Fruit fly (Drosophila melanogaster) whole organism, wandering third instar larva: ENCODE results near the gene scf.

ENCODE experiments used
- Abd-B ChIP-seq: fragments of >200 bp; optimal IDR thresholded peaks from 2 replicates; lab custom pipeline; 2017; ENCODE audit warnings: missing biosample characterization, missing genetic modification characterization
- CG32264 ChIP-seq: fragments of 200-800 bp; sonication (Bioruptor generic); optimal IDR thresholded peaks from 2 replicates; lab custom pipeline; 2016; ENCODE audit warnings: missing biosample characterization, missing genetic modification characterization
- CG9705 ChIP-seq: fragments of 200-800 bp; sonication (Bioruptor generic); optimal IDR thresholded peaks from 2 replicates; lab custom pipeline; 2018; ENCODE audit warnings: missing biosample characterization, mild to moderate bottlenecking, missing genetic modification characterization
- CrebA ChIP-seq: fragments of 200-800 bp; sonication (Bioruptor generic); optimal IDR thresholded peaks from 2 replicates; lab custom pipeline; 2016; ENCODE audit warnings: missing biosample characterization, mild to moderate bottlenecking, missing genetic modification characterization, borderline replicate concordance
- Dfd ChIP-seq: fragments of >200 bp; optimal IDR thresholded peaks from 2 replicates; lab custom pipeline; 2017; ENCODE audit warnings: missing biosample characterization, missing genetic modification characterization
- Dif ChIP-seq: fragments of 200-275, 200-300 bp; sonication (Bioruptor generic); optimal IDR thresholded peaks from 2 replicates; lab custom pipeline; 2018; ENCODE audit warnings: missing biosample characterization, missing genetic modification characterization; ENCODE audit not compliant: partially characterized antibody
- GATAd ChIP-seq: sonication (Bioruptor generic); optimal IDR thresholded peaks from 2 replicates; lab custom pipeline; 2016; ENCODE audit warnings: missing biosample characterization, missing genetic modification characterization
- HLH106 ChIP-seq: fragments of 200-800 bp; optimal IDR thresholded peaks from 3 replicates; lab custom pipeline; 2019; ENCODE audit warnings: missing biosample characterization, mild to moderate bottlenecking, missing genetic modification characterization, moderate library complexity
- Hnf4 ChIP-seq: fragments of 200-800 bp; sonication (Bioruptor generic); optimal IDR thresholded peaks from 2 replicates; lab custom pipeline; 2016; ENCODE audit warnings: missing biosample characterization, mild to moderate bottlenecking, missing genetic modification characterization
- Hr78 ChIP-seq: fragments of >200 bp; optimal IDR thresholded peaks from 2 replicates; lab custom pipeline; 2017; ENCODE audit warnings: missing biosample characterization, missing genetic modification characterization
- Hr83 ChIP-seq: fragments of 200-300 bp; sonication (Bioruptor generic); optimal IDR thresholded peaks from 2 replicates; lab custom pipeline; 2016; ENCODE audit warnings: missing biosample characterization, mild to moderate bottlenecking, missing genetic modification characterization, moderate library complexity; ENCODE audit not compliant: poor library complexity, severe bottlenecking
- Jra ChIP-seq: sonication (Bioruptor generic); optimal IDR thresholded peaks from 2 replicates; lab custom pipeline; 2016; ENCODE audit warnings: missing biosample characterization, missing genetic modification characterization
- Mio ChIP-seq: sonication (Bioruptor generic); optimal IDR thresholded peaks from 2 replicates; lab custom pipeline; 2016; ENCODE audit warnings: missing biosample characterization, missing genetic modification characterization
- Myc ChIP-seq: fragments of >200 bp; optimal IDR thresholded peaks from 2 replicates; lab custom pipeline; 2017
- N ChIP-seq: fragments of >200 bp; optimal IDR thresholded peaks from 2 replicates; lab custom pipeline; 2018; ENCODE audit warnings: missing biosample characterization, missing external identifiers, missing genetic modification characterization
- OdsH ChIP-seq: fragments of 200-800 bp; sonication (Bioruptor generic); optimal IDR thresholded peaks from 2 replicates; lab custom pipeline; 2016; ENCODE audit warnings: missing biosample characterization, mild to moderate bottlenecking, missing genetic modification characterization
- Rel ChIP-seq, 2 experiments: fragments of 200-800 bp; sonication (Bioruptor generic) in 1 of 2; optimal IDR thresholded peaks; 2 replicates in 1 of 2; 3 replicates in 1 of 2; lab custom pipeline; 2016 to 2019; ENCODE audit warnings: mild to moderate bottlenecking in 2 of 2, missing biosample characterization in 2 of 2, missing genetic modification characterization in 2 of 2, moderate library complexity in 1 of 2
- Sp1 ChIP-seq: fragments of 200-800 bp; sonication (Bioruptor generic); optimal IDR thresholded peaks from 3 replicates; lab custom pipeline; 2019; ENCODE audit warnings: missing biosample characterization, mild to moderate bottlenecking, missing genetic modification characterization, moderate library complexity
- Vsx2 ChIP-seq: fragments of 200-300, 225-300 bp; sonication (Bioruptor generic); optimal IDR thresholded peaks from 2 replicates; lab custom pipeline; 2018; ENCODE audit warnings: missing biosample characterization, missing genetic modification characterization; ENCODE audit not compliant: partially characterized antibody
- br ChIP-seq: fragments of 200-800 bp; sonication (Bioruptor generic); optimal IDR thresholded peaks from 2 replicates; lab custom pipeline; 2016; ENCODE audit warnings: missing biosample characterization, missing genetic modification characterization
- brk ChIP-seq: fragments of 200-800 bp; sonication (Bioruptor generic); optimal IDR thresholded peaks from 2 replicates; lab custom pipeline; 2016; ENCODE audit warnings: missing biosample characterization, mild to moderate bottlenecking, missing genetic modification characterization
- dl ChIP-seq, 2 experiments: fragments of 175-275, 200-275 bp in 1 of 2; fragments of 200-275 bp in 1 of 2; sonication (Bioruptor generic); optimal IDR thresholded peaks; lab custom pipeline; 2018; ENCODE audit warnings: mild to moderate bottlenecking in 2 of 2, missing biosample characterization in 2 of 2, missing genetic modification characterization in 2 of 2, moderate library complexity in 2 of 2; ENCODE audit not compliant: partially characterized antibody in 2 of 2, insufficient read depth in 1 of 2
- dmrt93B ChIP-seq: fragments of 200-800 bp; sonication (Bioruptor generic); optimal IDR thresholded peaks from 2 replicates; lab custom pipeline; 2018; ENCODE audit warnings: missing biosample characterization, mild to moderate bottlenecking, missing genetic modification characterization
- dsf ChIP-seq: sonication (Bioruptor generic); optimal IDR thresholded peaks from 2 replicates; lab custom pipeline; 2016; ENCODE audit warnings: missing biosample characterization, missing genetic modification characterization, borderline replicate concordance
- ey ChIP-seq: fragments of 200-800 bp; sonication (Bioruptor generic); optimal IDR thresholded peaks from 2 replicates; lab custom pipeline; 2016; ENCODE audit warnings: missing biosample characterization, missing genetic modification characterization
- foxo ChIP-seq, 2 experiments: fragments of 200-800 bp; sonication (Bioruptor generic); optimal IDR thresholded peaks; 2 replicates in 1 of 2; 3 replicates in 1 of 2; lab custom pipeline; 2016 to 2017; ENCODE audit warnings: missing biosample characterization in 2 of 2, missing genetic modification characterization in 2 of 2
- fru ChIP-seq: fragments of 200-800 bp; sonication (Bioruptor generic); optimal IDR thresholded peaks from 3 replicates; lab custom pipeline; 2016; ENCODE audit warnings: missing biosample characterization, mild to moderate bottlenecking, missing genetic modification characterization
- h ChIP-seq: fragments of 200-800 bp; sonication (Bioruptor generic); optimal IDR thresholded peaks from 3 replicates; lab custom pipeline; 2016; ENCODE audit warnings: missing biosample characterization, mild to moderate bottlenecking, missing genetic modification characterization
- jim ChIP-seq: fragments of 175-275, 200-325 bp; sonication (Bioruptor generic); optimal IDR thresholded peaks from 2 replicates; lab custom pipeline; 2016; ENCODE audit warnings: missing biosample characterization, mild to moderate bottlenecking, missing genetic modification characterization
- lola ChIP-seq: fragments of >200 bp; optimal IDR thresholded peaks from 2 replicates; lab custom pipeline; 2017; ENCODE audit warnings: missing biosample characterization, missing genetic modification characterization
- pan ChIP-seq: fragments of >200 bp; optimal IDR thresholded peaks from 2 replicates; lab custom pipeline; 2017
- psq ChIP-seq: fragments of 200-800 bp; sonication (Bioruptor generic); optimal IDR thresholded peaks from 3 replicates; lab custom pipeline; 2017; ENCODE audit warnings: missing biosample characterization, mild to moderate bottlenecking, missing genetic modification characterization, moderate library complexity
- rgr ChIP-seq: fragments of 200-800 bp; sonication (Bioruptor generic); optimal IDR thresholded peaks from 3 replicates; lab custom pipeline; 2016; ENCODE audit warnings: missing biosample characterization, mild to moderate bottlenecking, missing genetic modification characterization
- sage ChIP-seq: fragments of 200-800 bp; sonication (Bioruptor generic); optimal IDR thresholded peaks from 2 replicates; lab custom pipeline; 2016; ENCODE audit warnings: missing biosample characterization, mild to moderate bottlenecking, missing genetic modification characterization
- sv ChIP-seq: fragments of 200-800 bp; sonication (Bioruptor generic); optimal IDR thresholded peaks from 3 replicates; lab custom pipeline; 2016; ENCODE audit warnings: missing biosample characterization, missing genetic modification characterization
- tai ChIP-seq: sonication (Bioruptor generic); optimal IDR thresholded peaks from 2 replicates; lab custom pipeline; 2016; ENCODE audit warnings: missing biosample characterization, missing genetic modification characterization
- usp ChIP-seq: fragments of >200 bp; optimal IDR thresholded peaks from 2 replicates; lab custom pipeline; 2017; ENCODE audit warnings: missing biosample characterization, missing genetic modification characterization
- woc ChIP-seq: sonication (Bioruptor generic); optimal IDR thresholded peaks from 2 replicates; lab custom pipeline; 2016; ENCODE audit warnings: missing biosample characterization, mild to moderate bottlenecking, missing genetic modification characterization

Gene scf

dm6 chr3L:1302234-1302949 lies 3.9 kb downstream of the scf start, which contains the start of the genes Rac1 and Acat2:
TSS of gene Rac1 (minus strand) at chr3L:1302683.
TSS of gene Acat2 (plus strand) at chr3L:1302944.
- TF ChIP-seq Myc (lab: Kevin White, UChicago) (peak; percentile 32), jim (GFP tag; lab: Kevin White, UChicago) (no peak), sv (GFP tag; lab: Kevin White, UChicago) (peak; percentile 4), Rel (GFP tag; optimal IDR thresholded peaks at IDR 0.05; lab: Kevin White, UChicago) (no peak), Rel (tag; optimal IDR thresholded peaks at IDR 0.05; lab: Kevin White, UChicago) (peak; percentile 36)
- TF ChIP-seq, all 38 proteins: peak for 3

DNA sequence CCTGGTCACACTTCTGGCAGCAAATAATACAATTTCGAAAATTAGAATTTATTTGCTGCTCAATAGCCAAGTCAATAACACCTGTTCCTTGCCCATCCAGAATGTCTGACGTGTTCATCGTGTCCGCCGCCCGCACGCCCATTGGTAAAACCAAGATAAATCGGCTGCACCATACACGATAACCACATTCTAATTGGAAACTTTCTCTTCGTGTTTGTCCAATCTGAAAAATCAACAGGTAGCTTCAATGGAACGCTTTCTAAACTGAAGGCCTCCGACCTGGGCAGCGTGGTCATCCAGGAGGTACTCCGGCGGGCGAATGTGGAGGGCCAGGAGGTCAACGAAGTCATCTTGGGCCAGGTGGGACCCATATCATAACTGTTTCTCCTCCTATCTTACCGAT lies 4.5 kb downstream of the scf start:
- no peak for TF ChIP-seq CrebA (GFP tag; lab: Kevin White, UChicago)
- no peak for TF ChIP-seq tai (GFP tag; lab: Kevin White, UChicago)
- TF ChIP-seq Dif = no peak
- TF ChIP-seq woc = no peak
- no peak for TF ChIP-seq GATAd (GFP tag; lab: Kevin White, UChicago)

DNA sequence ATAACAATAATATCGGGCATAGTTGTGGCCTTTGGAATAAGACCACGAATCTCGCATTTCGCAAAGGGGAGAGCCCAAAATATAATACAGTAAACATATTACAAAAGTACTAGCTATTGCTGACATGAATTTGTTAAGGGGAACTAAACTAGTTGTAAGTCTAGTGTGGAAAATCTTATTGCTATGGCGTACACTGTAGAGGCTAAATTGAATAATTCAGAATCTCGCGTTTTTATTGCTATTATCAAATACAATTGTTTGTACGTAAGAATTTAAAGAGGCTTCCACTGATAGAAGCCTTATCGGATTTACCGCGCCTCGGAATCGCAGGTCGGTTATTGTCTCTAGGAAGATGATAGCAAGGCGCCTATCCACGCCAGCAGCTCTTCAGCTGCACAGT lies 6.8 kb downstream of the scf start:
- TF ChIP-seq usp (GFP tag; lab: Kevin White, UChicago) (no peak), Dfd (GFP tag; lab: Kevin White, UChicago) (no peak), Myc (lab: Kevin White, UChicago) (no peak), Rel (GFP tag; optimal IDR thresholded peaks at IDR 0.05; lab: Kevin White, UChicago) (no peak), Rel (tag; optimal IDR thresholded peaks at IDR 0.05; lab: Kevin White, UChicago) (no peak), fru (GFP tag; lab: Kevin White, UChicago) (no peak), pan (no peak), HLH106 (tag; lab: Kevin White, UChicago) (no peak), OdsH (GFP tag; lab: Kevin White, UChicago) (no peak), woc (no peak), dmrt93B (GFP tag; lab: Kevin White, UChicago) (no peak), tai (GFP tag; lab: Kevin White, UChicago) (no peak), Abd-B (GFP tag; lab: Kevin White, UChicago) (no peak), Sp1 (GFP tag; lab: Kevin White, UChicago) (no peak)

DNA sequence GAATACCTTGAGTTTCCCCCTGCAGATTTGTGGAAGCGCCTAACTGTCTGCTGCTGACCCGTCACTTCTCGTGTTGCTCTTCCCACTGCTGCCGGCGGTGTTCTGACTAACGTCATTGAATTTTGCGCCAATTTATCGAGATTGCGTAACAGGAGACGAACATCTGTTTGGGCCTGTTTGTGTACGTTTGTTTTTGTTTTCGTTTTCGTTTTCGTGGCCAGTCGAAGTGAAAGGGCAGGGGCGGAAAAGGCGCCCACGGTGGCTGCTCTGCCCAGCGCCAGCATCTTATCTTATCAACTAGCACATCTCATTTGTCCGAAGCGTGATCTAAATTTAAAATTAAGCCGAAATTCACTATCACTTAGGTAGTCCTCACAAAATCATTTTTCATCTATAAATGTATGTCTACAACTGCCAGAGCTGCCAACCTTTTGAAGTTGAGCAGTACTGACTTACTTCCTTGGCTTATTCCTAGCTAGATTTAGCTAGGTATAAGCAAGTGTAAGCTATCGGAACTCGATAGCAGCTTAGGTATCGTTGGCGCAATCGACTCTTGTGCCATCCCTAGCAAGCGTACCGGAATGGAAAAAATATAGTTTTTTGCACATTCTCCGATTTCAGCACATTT lies 8.6 kb downstream of the scf start, which contains the start of the genes Ctr9 and Nt5a:
Ctr9 (plus strand) TSS at position 220 of the 628 bp plus-strand sequence.
Nt5a (minus strand) TSS at position 414 of the 628 bp plus-strand sequence.
- TF ChIP-seq rgr (GFP tag; lab: Kevin White, UChicago) (peak; percentile 64), Hnf4 (GFP tag; lab: Kevin White, UChicago) (no peak), tai (GFP tag; lab: Kevin White, UChicago) (no peak), Dfd (GFP tag; lab: Kevin White, UChicago) (no peak), fru (GFP tag; lab: Kevin White, UChicago) (no peak), Vsx2 (GFP tag; lab: Kevin White, UChicago) (no peak), lola (GFP tag; lab: Kevin White, UChicago) (no peak), jim (GFP tag; lab: Kevin White, UChicago) (no peak), dsf (GFP tag; lab: Kevin White, UChicago) (no peak), Mio (no peak), Hr83 (GFP tag; lab: Kevin White, UChicago) (peak; percentile 89), woc (no peak), sv (GFP tag; lab: Kevin White, UChicago) (no peak), Jra (GFP tag; lab: Kevin White, UChicago) (no peak), Dif (no peak), Sp1 (GFP tag; lab: Kevin White, UChicago) (peak; percentile 44), CG32264 (GFP tag; lab: Kevin White, UChicago) (no peak), CrebA (GFP tag; lab: Kevin White, UChicago) (no peak), Hr78 (GFP tag; lab: Kevin White, UChicago) (no peak), br (GFP tag; lab: Kevin White, UChicago) (no peak), Rel (GFP tag; optimal IDR thresholded peaks at IDR 0.05; lab: Kevin White, UChicago) (no peak), Rel (tag; optimal IDR thresholded peaks at IDR 0.05; lab: Kevin White, UChicago) (peak; percentile 66), Abd-B (GFP tag; lab: Kevin White, UChicago) (no peak), h (no peak), dl (GFP tag; optimal IDR thresholded peaks at IDR 0.05; lab: Kevin White, UChicago; ENCODE audit: insufficient read depth in 1 of 2, partially characterized antibody in 2 of 2) (no peak), N (GFP tag; lab: Kevin White, UChicago) (no peak), CG9705 (GFP tag; lab: Kevin White, UChicago) (peak; percentile 38), brk (GFP tag; lab: Kevin White, UChicago) (no peak), usp (GFP tag; lab: Kevin White, UChicago) (no peak), foxo (GFP tag; optimal IDR thresholded peaks at IDR 0.05; lab: Kevin White, UChicago) (peak in 1 of 2 experiments; percentile 69), GATAd (GFP tag; lab: Kevin White, UChicago) (no peak), psq (GFP tag; lab: Kevin White, UChicago) (peak; percentile 75), HLH106 (tag; lab: Kevin White, UChicago) (peak; percentile 55), dmrt93B (GFP tag; lab: Kevin White, UChicago) (no peak), Myc (lab: Kevin White, UChicago) (peak; percentile 90), ey (GFP tag; lab: Kevin White, UChicago) (peak; percentile 58), pan (no peak), OdsH (GFP tag; lab: Kevin White, UChicago) (peak; percentile 56), sage (GFP tag; lab: Kevin White, UChicago) (no peak)
- TF ChIP-seq, all 38 proteins: peak for 11
